Fruit fly (Drosophila melanogaster) whole organism, adult: ENCODE measurements around the gene Non3.

ENCODE experiments used
- CG11617 ChIP-seq: fragments of 200-800 bp; sonication (Bioruptor generic); optimal IDR thresholded peaks from 2 replicates; lab custom pipeline; 2017; ENCODE audit warnings: mild to moderate bottlenecking, missing biosample characterization, missing genetic modification reagents, missing genetic modification characterization
- CG1620 ChIP-seq: fragments of 200-800 bp; sonication (Bioruptor generic); optimal IDR thresholded peaks from 2 replicates; lab custom pipeline; 2016; ENCODE audit warnings: missing biosample characterization, missing genetic modification characterization
- CG33017 ChIP-seq: fragments of 200-800 bp; sonication (Bioruptor generic); optimal IDR thresholded peaks from 2 replicates; lab custom pipeline; 2018; ENCODE audit warnings: missing biosample characterization, mild to moderate bottlenecking, missing genetic modification characterization, moderate library complexity
- CG5204 ChIP-seq: fragments of 200-800 bp; sonication (Bioruptor generic); optimal IDR thresholded peaks from 2 replicates; lab custom pipeline; 2016; ENCODE audit warnings: missing biosample characterization, missing genetic modification characterization
- CG7101 ChIP-seq: fragments of 200-800 bp; sonication (Bioruptor generic); optimal IDR thresholded peaks from 2 replicates; lab custom pipeline; 2018; ENCODE audit warnings: missing biosample characterization, mild to moderate bottlenecking, missing genetic modification characterization, moderate library complexity
- Clk ChIP-seq: fragments of 200-800 bp; sonication (Bioruptor generic); optimal IDR thresholded peaks from 2 replicates; lab custom pipeline; 2017; ENCODE audit warnings: missing biosample characterization, missing genetic modification characterization
- Crg-1 ChIP-seq: fragments of 200-800 bp; sonication (Bioruptor generic); optimal IDR thresholded peaks from 2 replicates; lab custom pipeline; 2016; ENCODE audit warnings: missing biosample characterization, missing genetic modification characterization
- cic ChIP-seq: fragments of 200-800 bp; sonication (Bioruptor generic); optimal IDR thresholded peaks from 2 replicates; lab custom pipeline; 2017; ENCODE audit warnings: missing biosample characterization, mild to moderate bottlenecking, missing genetic modification characterization, moderate library complexity
- cnc ChIP-seq, 2 experiments: fragments of >200 bp; optimal IDR thresholded peaks; 2 replicates each; lab custom pipeline; 2017
- kay ChIP-seq: fragments of 200-800 bp; sonication (Bioruptor generic); peaks from one replicate; lab custom pipeline; 2016; ENCODE audit warnings: missing biosample characterization, missing genetic modification characterization, borderline replicate concordance
- ovo ChIP-seq: fragments of 200-800 bp; sonication (Bioruptor generic); optimal IDR thresholded peaks from 2 replicates; lab custom pipeline; 2016; ENCODE audit warnings: missing biosample characterization, missing genetic modification characterization
- pad ChIP-seq: fragments of 200-800 bp; sonication (Bioruptor generic); optimal IDR thresholded peaks from 3 replicates; lab custom pipeline; 2017; ENCODE audit warnings: missing biosample characterization, missing genetic modification characterization, mild to moderate bottlenecking, moderate library complexity, missing genetic modification reagents
- tj ChIP-seq: fragments of 200-800 bp; sonication (Bioruptor generic); optimal IDR thresholded peaks from 3 replicates; lab custom pipeline; 2017; ENCODE audit warnings: missing biosample characterization, mild to moderate bottlenecking, missing genetic modification characterization, moderate library complexity
- toe ChIP-seq: fragments of 200-800 bp; sonication (Bioruptor generic); optimal IDR thresholded peaks from 2 replicates; lab custom pipeline; 2016; ENCODE audit warnings: missing biosample characterization, missing genetic modification characterization

dm6 chr3R:18198518-18199118 is 24.9 kb upstream of the Non3 start:
- TF ChIP-seq ovo (GFP tag; lab: Kevin White, UChicago) (peak; percentile 46), toe (GFP tag; lab: Kevin White, UChicago) (no peak), CG5204 (GFP tag; lab: Kevin White, UChicago) (no peak), tj (GFP tag; lab: Kevin White, UChicago) (peak; percentile 56), CG33017 (tag; lab: Kevin White, UChicago) (peak; percentile 14), kay (GFP tag; lab: Kevin White, UChicago) (no peak), CG1620 (GFP tag; lab: Kevin White, UChicago) (peak; percentile 59), pad (peak; percentile 36), CG7101 (tag; lab: Kevin White, UChicago) (peak; percentile 64), Clk (GFP tag; lab: Kevin White, UChicago) (peak; percentile 25), cnc (optimal IDR thresholded peaks at IDR 0.05; lab: Kevin White, UChicago) (no peak), Crg-1 (GFP tag; lab: Kevin White, UChicago) (peak; percentile 34), CG11617 (GFP tag; lab: Kevin White, UChicago) (peak; percentile 60), cic (GFP tag; lab: Kevin White, UChicago) (peak; percentile 80)
